Worm (Caenorhabditis elegans) whole organism, late embryonic: ENCODE results near the gene ugt-66.

Experiments
- C08G9.2 ChIP-seq: sonication (generic microtip); optimal IDR thresholded peaks from 2 replicates; lab custom pipeline; 2016; ENCODE audit warnings: mild to moderate bottlenecking, missing genetic modification characterization, moderate library complexity, missing compliant biosample characterization
- F13H6.1 ChIP-seq: sonication (generic microtip); optimal IDR thresholded peaks from 2 replicates; lab custom pipeline; 2016; ENCODE audit warnings: missing genetic modification characterization, missing compliant biosample characterization
- K02D7.2 ChIP-seq: sonication (generic microtip); optimal IDR thresholded peaks from 2 replicates; lab custom pipeline; 2017; ENCODE audit warnings: mild to moderate bottlenecking, missing genetic modification characterization, missing compliant biosample characterization
- Y22D7AL.16 ChIP-seq: sonication (generic microtip); optimal IDR thresholded peaks from 2 replicates; lab custom pipeline; 2016; ENCODE audit warnings: missing genetic modification characterization, missing compliant biosample characterization
- ama-1 ChIP-seq: fragments of 150-350 bp; optimal IDR thresholded peaks from 2 replicates; lab custom pipeline; 2014
- ceh-14 ChIP-seq: sonication (generic microtip); optimal IDR thresholded peaks from 2 replicates; lab custom pipeline; 2016; ENCODE audit warnings: missing genotype, missing genetic modification characterization, missing compliant biosample characterization
- ceh-18 ChIP-seq: sonication (generic microtip); optimal IDR thresholded peaks from 2 replicates; lab custom pipeline; 2016; ENCODE audit warnings: missing genetic modification characterization, missing compliant biosample characterization
- ceh-22 ChIP-seq: sonication (generic microtip); optimal IDR thresholded peaks from 2 replicates; lab custom pipeline; 2017; ENCODE audit warnings: missing biosample characterization, missing genetic modification characterization
- ceh-24 ChIP-seq: sonication (generic microtip); optimal IDR thresholded peaks from 2 replicates; lab custom pipeline; 2016; ENCODE audit warnings: mild to moderate bottlenecking, missing genetic modification characterization, missing compliant biosample characterization
- ceh-30 ChIP-seq: fragments of 150-350 bp; optimal IDR thresholded peaks from 2 replicates; lab custom pipeline; 2014; ENCODE audit warnings: missing biosample characterization, missing genetic modification characterization
- ceh-34 ChIP-seq: sonication (generic microtip); optimal IDR thresholded peaks from 2 replicates; lab custom pipeline; 2016; ENCODE audit warnings: mild to moderate bottlenecking, missing genetic modification characterization, missing compliant biosample characterization
- ceh-48 ChIP-seq: sonication (generic microtip); optimal IDR thresholded peaks from 2 replicates; lab custom pipeline; 2016; ENCODE audit warnings: missing genetic modification characterization, inconsistent platforms, missing compliant biosample characterization
- ceh-9 ChIP-seq: sonication (generic microtip); optimal IDR thresholded peaks from 2 replicates; lab custom pipeline; 2016; ENCODE audit warnings: mild to moderate bottlenecking, missing genetic modification characterization, inconsistent platforms, missing compliant biosample characterization
- dve-1 ChIP-seq: sonication (generic microtip); optimal IDR thresholded peaks from 2 replicates; lab custom pipeline; 2017; ENCODE audit warnings: antibody characterized with exemption, mild to moderate bottlenecking, missing genetic modification characterization, missing compliant biosample characterization
- elt-2 ChIP-seq: sonication (generic microtip); optimal IDR thresholded peaks from 2 replicates; lab custom pipeline; 2016; ENCODE audit warnings: missing genetic modification reagents, missing genetic modification characterization, missing compliant biosample characterization
- elt-4 ChIP-seq: sonication (generic microtip); optimal IDR thresholded peaks from 2 replicates; lab custom pipeline; 2016; ENCODE audit warnings: missing genetic modification characterization, missing compliant biosample characterization
- ets-4 ChIP-seq: sonication (generic microtip); optimal IDR thresholded peaks from 2 replicates; lab custom pipeline; 2016; ENCODE audit warnings: missing genetic modification characterization, missing compliant biosample characterization
- eyg-1 ChIP-seq: sonication (generic microtip); optimal IDR thresholded peaks from 2 replicates; lab custom pipeline; 2016; ENCODE audit warnings: missing genotype, missing genetic modification characterization, missing compliant biosample characterization
- fax-1 ChIP-seq: sonication (generic microtip); optimal IDR thresholded peaks from 2 replicates; lab custom pipeline; 2016; ENCODE audit warnings: missing genotype, missing genetic modification characterization, missing compliant biosample characterization
- fkh-6 ChIP-seq: sonication (generic microtip); optimal IDR thresholded peaks from 2 replicates; lab custom pipeline; 2016; ENCODE audit warnings: missing genetic modification characterization, missing compliant biosample characterization
- gmeb-2 ChIP-seq: sonication (generic microtip); optimal IDR thresholded peaks from 2 replicates; lab custom pipeline; 2016; ENCODE audit warnings: missing genetic modification characterization, inconsistent platforms, missing compliant biosample characterization
- hlh-13 ChIP-seq: fragments of 200-800 bp; sonication (Bioruptor generic); optimal IDR thresholded peaks from 2 replicates; lab custom pipeline; 2018; ENCODE audit warnings: mild to moderate bottlenecking, missing genetic modification characterization, missing compliant biosample characterization
- hlh-15 ChIP-seq: sonication (generic microtip); optimal IDR thresholded peaks from 2 replicates; lab custom pipeline; 2016; ENCODE audit warnings: missing genetic modification characterization, missing compliant biosample characterization
- hlh-30 ChIP-seq: sonication (generic microtip); optimal IDR thresholded peaks from 2 replicates; lab custom pipeline; 2017; ENCODE audit warnings: antibody characterized with exemption, missing genetic modification characterization, missing compliant biosample characterization; ENCODE audit not compliant: insufficient read depth
- hlh-6 ChIP-seq: sonication (generic microtip); optimal IDR thresholded peaks from 2 replicates; lab custom pipeline; 2016; ENCODE audit warnings: missing genotype, missing genetic modification characterization, missing compliant biosample characterization
- hlh-8 ChIP-seq: sonication (generic microtip); optimal IDR thresholded peaks from 2 replicates; lab custom pipeline; 2016; ENCODE audit warnings: missing genotype, missing genetic modification characterization, missing compliant biosample characterization
- lim-6 ChIP-seq: sonication (generic microtip); optimal IDR thresholded peaks from 2 replicates; lab custom pipeline; 2016; ENCODE audit warnings: missing genetic modification characterization, missing compliant biosample characterization
- lin-11 ChIP-seq: fragments of 200-800 bp; sonication (Bioruptor generic); optimal IDR thresholded peaks from 2 replicates; lab custom pipeline; 2018; ENCODE audit warnings: mild to moderate bottlenecking, missing genetic modification characterization, missing compliant biosample characterization
- nfya-1 ChIP-seq: sonication (generic microtip); optimal IDR thresholded peaks from 2 replicates; lab custom pipeline; 2017; ENCODE audit warnings: missing genetic modification characterization, mild to moderate bottlenecking, missing compliant biosample characterization, antibody characterized with exemption, moderate library complexity
- nhr-11 ChIP-seq: fragments of 150-350 bp; optimal IDR thresholded peaks from 2 replicates; lab custom pipeline; 2014; ENCODE audit warnings: missing biosample characterization, missing genetic modification characterization
- nhr-232 ChIP-seq: sonication (generic microtip); optimal IDR thresholded peaks from 2 replicates; lab custom pipeline; 2016; ENCODE audit warnings: missing genetic modification characterization, missing compliant biosample characterization
- odd-2 ChIP-seq: sonication (generic microtip); optimal IDR thresholded peaks from 2 replicates; lab custom pipeline; 2017; ENCODE audit warnings: antibody characterized with exemption, mild to moderate bottlenecking, missing genetic modification characterization, missing compliant biosample characterization
- pat-9 ChIP-seq: fragments of 200-800 bp; sonication (Bioruptor generic); optimal IDR thresholded peaks from 2 replicates; lab custom pipeline; 2018; ENCODE audit warnings: mild to moderate bottlenecking, missing genetic modification characterization, moderate library complexity, missing compliant biosample characterization
- pax-1 ChIP-seq: fragments of 150-350 bp; optimal IDR thresholded peaks from 2 replicates; lab custom pipeline; 2014; ENCODE audit warnings: missing biosample characterization, missing genetic modification characterization
- pha-2 ChIP-seq: sonication (generic microtip); optimal IDR thresholded peaks from 2 replicates; lab custom pipeline; 2017; ENCODE audit warnings: mild to moderate bottlenecking, missing genetic modification characterization, missing compliant biosample characterization
- pqm-1 ChIP-seq: sonication (generic microtip); optimal IDR thresholded peaks from 2 replicates; lab custom pipeline; 2016; ENCODE audit warnings: missing genetic modification characterization, missing compliant biosample characterization
- pros-1 ChIP-seq: fragments of 150-350 bp; optimal IDR thresholded peaks from 2 replicates; lab custom pipeline; 2014; ENCODE audit warnings: missing biosample characterization, missing genetic modification reagents, missing genetic modification characterization
- ref-2 ChIP-seq: sonication (generic microtip); optimal IDR thresholded peaks from 2 replicates; lab custom pipeline; 2016; ENCODE audit warnings: missing genetic modification characterization, missing compliant biosample characterization
- sox-4 ChIP-seq: sonication (generic microtip); optimal IDR thresholded peaks from 2 replicates; lab custom pipeline; 2017; ENCODE audit warnings: mild to moderate bottlenecking, missing genetic modification characterization, inconsistent platforms, missing compliant biosample characterization
- syd-9 ChIP-seq: sonication (generic microtip); optimal IDR thresholded peaks from 2 replicates; lab custom pipeline; 2016; ENCODE audit warnings: mild to moderate bottlenecking, missing genetic modification characterization, moderate library complexity, missing compliant biosample characterization
- tbx-2 ChIP-seq: sonication (generic microtip); optimal IDR thresholded peaks from 2 replicates; lab custom pipeline; 2016; ENCODE audit warnings: missing genetic modification characterization, missing compliant biosample characterization
- ttx-3 ChIP-seq: sonication (generic microtip); optimal IDR thresholded peaks from 2 replicates; lab custom pipeline; 2016; ENCODE audit warnings: missing genetic modification reagents, missing genetic modification characterization, missing compliant biosample characterization
- unc-3 ChIP-seq, 2 experiments: fragments of 200-800 bp in 1 of 2; sonication (Bioruptor generic) in 1 of 2; sonication (generic microtip) in 1 of 2; conservative IDR thresholded peaks in 1 of 2; optimal IDR thresholded peaks in 1 of 2; 2 replicates each; pipeline versions ENCODE4 v1.3.6 to Lab custom; 2016 to 2022; ENCODE audit warnings: missing compliant biosample characterization in 2 of 2, missing genetic modification characterization in 2 of 2, missing genetic modification reagents in 1 of 2
- unc-42 ChIP-seq: sonication (generic microtip); optimal IDR thresholded peaks from 2 replicates; lab custom pipeline; 2016; ENCODE audit warnings: missing genotype, missing genetic modification characterization, missing compliant biosample characterization
- ztf-16 ChIP-seq: sonication (generic microtip); optimal IDR thresholded peaks from 2 replicates; lab custom pipeline; 2017; ENCODE audit warnings: missing genetic modification characterization, missing compliant biosample characterization

ugt-66 gene

ce11 chrIII:6164253-6164971, 30.0 kb downstream of the ugt-66 start, which contains the start of gene F42A10.9:
TSS of gene F42A10.9 (plus strand) at chrIII:6164573.
- TF ChIP-seq elt-2 (tag; lab: Kevin White, UChicago) (peak; percentile 18), C08G9.2 (tag; lab: Kevin White, UChicago) (no peak), unc-3 (GFP tag; conservative IDR thresholded peaks at IDR 0.05; lab: Robert Waterston, UW) (no peak), unc-3 (tag; optimal IDR thresholded peaks at IDR 0.05; lab: Kevin White, UChicago) (no peak)
- TF ChIP-seq, all 69 proteins: peak for 1

ce11 chrIII:6163381-6163780, 31.0 kb downstream of the ugt-66 start:
- no peak for TF ChIP-seq ceh-14
- no peak for TF ChIP-seq ceh-24
- TF ChIP-seq ceh-22 (tag; lab: Kevin White, UChicago): no peak
- no peak for TF ChIP-seq unc-42 (tag; lab: Kevin White, UChicago)
- no peak for TF ChIP-seq nfya-1 (tag; lab: Kevin White, UChicago)
- TF ChIP-seq syd-9 (tag; lab: Kevin White, UChicago): no peak
- TF ChIP-seq hlh-8 (tag; lab: Kevin White, UChicago): no peak
- TF ChIP-seq pat-9 (tag; lab: Kevin White, UChicago): no peak
- no peak for TF ChIP-seq lin-11
- no peak for TF ChIP-seq lim-6 (tag; lab: Kevin White, UChicago)
- TF ChIP-seq dve-1 (tag; lab: Kevin White, UChicago): no peak
- TF ChIP-seq elt-4 (tag; lab: Kevin White, UChicago): no peak
- TF ChIP-seq nhr-232: no peak
- no peak for TF ChIP-seq pqm-1
- no peak for TF ChIP-seq ets-4 (tag; lab: Kevin White, UChicago)
- TF ChIP-seq ceh-18 (tag; lab: Kevin White, UChicago): no peak
- TF ChIP-seq hlh-13 (GFP tag; lab: Kevin White, UChicago): no peak

ce11 chrIII:6158642-6159475, 35.5 kb downstream of the ugt-66 start, which contains the start of gene nfm-1:
TSS of gene nfm-1 (plus strand) at chrIII:6159453.
- TF ChIP-seq pha-2 (tag; lab: Kevin White, UChicago) (peak; percentile 85), nhr-11 (no peak), F13H6.1 (tag; lab: Kevin White, UChicago) (peak; percentile 7), hlh-15 (tag; lab: Kevin White, UChicago) (peak; percentile 63), tbx-2 (tag; lab: Kevin White, UChicago) (peak; percentile 58), pat-9 (tag; lab: Kevin White, UChicago) (peak; percentile 80), pros-1 (peak; percentile 4), ama-1 (lab: Kevin White, UChicago) (no peak), ttx-3 (tag; lab: Kevin White, UChicago) (peak; percentile 79), hlh-30 (tag; lab: Kevin White, UChicago) (no peak), ztf-16 (peak; percentile 77), unc-42 (tag; lab: Kevin White, UChicago) (peak; percentile 25), fkh-6 (tag; lab: Kevin White, UChicago) (no peak), odd-2 (peak; percentile 35), K02D7.2 (tag; lab: Kevin White, UChicago) (peak; percentile 65), elt-2 (tag; lab: Kevin White, UChicago) (peak; percentile 83), hlh-13 (GFP tag; lab: Kevin White, UChicago) (peak; percentile 40), ceh-9 (tag; lab: Kevin White, UChicago) (peak; percentile 73), ceh-30 (tag; lab: Kevin White, UChicago) (no peak), ceh-34 (peak; percentile 19), sox-4 (peak; percentile 86), Y22D7AL.16 (tag; lab: Kevin White, UChicago) (peak; percentile 66), ceh-24 (peak; percentile 32), pqm-1 (no peak), hlh-6 (tag; lab: Kevin White, UChicago) (peak; percentile 26), ceh-48 (tag; lab: Kevin White, UChicago) (peak; percentile 77), pax-1 (tag; lab: Kevin White, UChicago) (no peak), ceh-14 (peak; percentile 25), eyg-1 (tag; lab: Kevin White, UChicago) (peak; percentile 38), dve-1 (tag; lab: Kevin White, UChicago) (peak; percentile 64), gmeb-2 (tag; lab: Kevin White, UChicago) (peak; percentile 77), fax-1 (peak; percentile 10), ref-2 (tag; lab: Kevin White, UChicago) (peak; percentile 64)
